Fruit fly (Drosophila melanogaster): Measurements from ENCODE around the gene sxe2.

- no peak for TF ChIP-seq CG11902 (GFP tag; optimal IDR thresholded peaks at IDR 0.05)
- TF ChIP-seq salr (GFP tag; optimal IDR thresholded peaks at IDR 0.05), result no peak
- no peak for TF ChIP-seq Sox14 (GFP tag; optimal IDR thresholded peaks at IDR 0.05)
- no peak for TF ChIP-seq CG4318 (GFP tag; optimal IDR thresholded peaks at IDR 0.05)
- peak; percentile 44 for TF ChIP-seq CG6854 (GFP tag; optimal IDR thresholded peaks at IDR 0.05)
- TF ChIP-seq OdsH (GFP tag; optimal IDR thresholded peaks at IDR 0.05), result no peak
- no peak for TF ChIP-seq cyc (GFP tag; optimal IDR thresholded peaks at IDR 0.05)
- no peak for TF ChIP-seq svp (GFP tag)
These were observed 44.8 kb downstream of the sxe2 start for dm6 chr3R:16128471-16128870.
